Worm (Caenorhabditis elegans) whole organism, midembryonic: Measurements from ENCODE around the gene C31B8.9.

Experiments used
- flt-1 ChIP-seq: fragments of 200-800 bp; sonication (Bioruptor generic); IDR thresholded peaks from 2 replicates; pipeline ENCODE4 v1.3.6; 2022; ENCODE audit warnings: missing genetic modification characterization, missing compliant biosample characterization
- tab-1 ChIP-seq: fragments of 200-800 bp; sonication (Bioruptor generic); IDR thresholded peaks from 2 replicates; pipeline ENCODE4 v1.3.6; 2022; ENCODE audit warnings: missing genetic modification characterization, missing compliant biosample characterization
- ztf-23 ChIP-seq: fragments of 200-800 bp; sonication (Bioruptor generic); IDR thresholded peaks from 2 replicates; pipeline ENCODE4 v1.3.6; 2022; ENCODE audit warnings: missing genetic modification reagents, missing genetic modification characterization, missing compliant biosample characterization

DNA sequence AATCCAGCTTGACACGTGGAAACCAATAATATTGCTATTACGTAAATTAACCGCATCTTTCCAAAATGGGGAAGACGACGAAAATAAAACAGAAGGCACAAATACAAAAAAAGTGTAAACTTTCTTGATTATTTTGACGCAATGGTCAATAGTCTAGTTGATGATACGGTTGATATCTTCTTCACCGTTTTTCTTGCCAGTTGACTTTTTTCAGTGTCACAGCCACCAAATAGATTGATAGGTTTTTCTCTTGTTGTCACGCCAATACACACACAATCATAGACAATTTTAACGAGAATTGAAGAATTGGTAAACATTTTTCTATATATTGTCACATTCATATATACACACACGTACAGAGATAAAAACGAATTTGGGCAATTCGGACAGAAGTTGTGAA lies 3.3 kb downstream of the C31B8.9 start, which contains the start of gene zmp-3:
- no peak for TF ChIP-seq tab-1 (GFP tag; lab: Robert Waterston, UW)
- TF ChIP-seq ztf-23 (GFP tag; lab: Robert Waterston, UW), result no peak
- no peak for TF ChIP-seq flt-1
